Fruit fly (Drosophila melanogaster) whole organism, embryonic: Measurements from ENCODE around the gene CG18213.

Experiments used
- Aef1 ChIP-seq: fragments of 200-800 bp; sonication (Bioruptor generic); IDR thresholded peaks from 3 replicates; pipeline ENCODE4 v1.3.6; 2022; ENCODE audit warnings: missing biosample characterization, missing genetic modification characterization
- B-H2 ChIP-seq: fragments of 200-800 bp; sonication (Bioruptor generic); optimal IDR thresholded peaks from 2 replicates; lab custom pipeline; 2018; ENCODE audit warnings: missing biosample characterization, mild to moderate bottlenecking, missing genetic modification characterization
- CG1024 ChIP-seq: fragments of 200-800 bp; sonication (Bioruptor generic); IDR thresholded peaks from 2 replicates; pipeline ENCODE4 v1.3.6; 2022; ENCODE audit warnings: missing biosample characterization, missing genetic modification characterization
- CG11247 ChIP-seq: fragments of 200-800 bp; sonication (Bioruptor generic); IDR thresholded peaks from 2 replicates; pipeline ENCODE4 v1.3.6; 2022; ENCODE audit warnings: missing biosample characterization, missing genetic modification characterization
- CG11398 ChIP-seq: fragments of 200-800 bp; sonication (Bioruptor generic); optimal IDR thresholded peaks from 2 replicates; lab custom pipeline; 2016; ENCODE audit warnings: missing biosample characterization, missing genetic modification characterization
- CG12155 ChIP-seq: fragments of 200-800 bp; sonication (Bioruptor generic); optimal IDR thresholded peaks from 3 replicates; lab custom pipeline; 2016; ENCODE audit warnings: missing biosample characterization, missing genetic modification characterization
- CG14050 ChIP-seq: fragments of 200-800 bp; sonication (Bioruptor generic); IDR thresholded peaks from 3 replicates; pipeline ENCODE4 v1.3.6; 2022; ENCODE audit warnings: missing biosample characterization, missing genetic modification characterization
- CG14441 ChIP-seq: fragments of 200-800 bp; sonication (Bioruptor generic); IDR thresholded peaks from 2 replicates; pipeline ENCODE4 v1.3.6; 2022; ENCODE audit warnings: missing biosample characterization, missing genetic modification characterization
- CG15011 ChIP-seq: fragments of 200-800 bp; sonication (Bioruptor generic); optimal IDR thresholded peaks from 3 replicates; lab custom pipeline; 2018; ENCODE audit warnings: missing biosample characterization, mild to moderate bottlenecking, missing genetic modification characterization
- CG1529 ChIP-seq: fragments of 200-800 bp; sonication (Bioruptor generic); optimal IDR thresholded peaks from 3 replicates; lab custom pipeline; 2018; ENCODE audit warnings: missing biosample characterization, missing genetic modification characterization
- CG15696 ChIP-seq: fragments of 200-800 bp; sonication (Bioruptor generic); optimal IDR thresholded peaks from 2 replicates; lab custom pipeline; 2019; ENCODE audit warnings: missing biosample characterization, mild to moderate bottlenecking, missing genetic modification characterization, moderate library complexity
- CG1603 ChIP-seq: fragments of 200-800 bp; sonication (Bioruptor generic); optimal IDR thresholded peaks from 2 replicates; lab custom pipeline; 2019; ENCODE audit warnings: missing biosample characterization, mild to moderate bottlenecking, missing genetic modification characterization, moderate library complexity
- CG16815 ChIP-seq: fragments of 200-800 bp; sonication (Bioruptor generic); optimal IDR thresholded peaks from 3 replicates; lab custom pipeline; 2017; ENCODE audit warnings: missing biosample characterization, mild to moderate bottlenecking, missing genetic modification characterization
- CG2199 ChIP-seq: fragments of 200-800 bp; sonication (Bioruptor generic); IDR thresholded peaks from 3 replicates; pipeline ENCODE4 v1.3.6; 2022; ENCODE audit warnings: missing biosample characterization, missing genetic modification characterization
- CG31441 ChIP-seq: fragments of 200-800 bp; sonication (Bioruptor generic); IDR thresholded peaks from 2 replicates; pipeline ENCODE4 v1.3.6; 2022; ENCODE audit warnings: missing biosample characterization, missing genetic modification characterization
- CG3163 ChIP-seq: fragments of 200-800 bp; sonication (Bioruptor generic); optimal IDR thresholded peaks from 3 replicates; lab custom pipeline; 2016; ENCODE audit warnings: missing biosample characterization, missing genetic modification characterization
- CG32772 ChIP-seq: fragments of 200-800 bp; sonication (Bioruptor generic); IDR thresholded peaks from 2 replicates; pipeline ENCODE4 v1.3.6; 2022; ENCODE audit warnings: missing biosample characterization, missing genetic modification characterization
- CG33557 ChIP-seq: fragments of 200-800 bp; sonication (Bioruptor generic); optimal IDR thresholded peaks from 2 replicates; lab custom pipeline; 2019; ENCODE audit warnings: missing biosample characterization, mild to moderate bottlenecking, missing genetic modification characterization, moderate library complexity
- CG4424 ChIP-seq: fragments of 200-800 bp; sonication (Bioruptor generic); optimal IDR thresholded peaks from 3 replicates; lab custom pipeline; 2016; ENCODE audit warnings: missing biosample characterization, missing genetic modification characterization
- CG6683 ChIP-seq: fragments of 200-800 bp; sonication (Bioruptor generic); optimal IDR thresholded peaks from 2 replicates; lab custom pipeline; 2017; ENCODE audit warnings: missing biosample characterization, mild to moderate bottlenecking, missing genetic modification characterization, missing genetic modification reagents
- CG7357 ChIP-seq: fragments of 200-800 bp; sonication (Bioruptor generic); IDR thresholded peaks from 3 replicates; pipeline ENCODE4 v1.3.6; 2022; ENCODE audit warnings: missing biosample characterization, missing genetic modification characterization
- CG8290 ChIP-seq, 3 experiments: fragments of 200-800 bp; sonication (Bioruptor generic); optimal IDR thresholded peaks; 2 replicates each; lab custom pipeline; 2016 to 2019; ENCODE audit warnings: missing biosample characterization in 3 of 3, missing genetic modification characterization in 3 of 3, mild to moderate bottlenecking in 2 of 3, moderate library complexity in 1 of 3
- CG8359 ChIP-seq: fragments of 200-800 bp; sonication (Bioruptor generic); optimal IDR thresholded peaks from 2 replicates; lab custom pipeline; 2017; ENCODE audit warnings: missing biosample characterization, mild to moderate bottlenecking, missing genetic modification characterization, borderline replicate concordance
- CG9876 ChIP-seq: fragments of 200-800 bp; sonication (Bioruptor generic); optimal IDR thresholded peaks from 2 replicates; lab custom pipeline; 2016; ENCODE audit warnings: missing biosample characterization, missing genetic modification characterization
- D19A ChIP-seq: fragments of 200-800 bp; optimal IDR thresholded peaks from 3 replicates; lab custom pipeline; 2019; ENCODE audit warnings: missing biosample characterization, mild to moderate bottlenecking, missing genetic modification characterization, moderate library complexity
- Deaf1 ChIP-seq: fragments of 200-800 bp; optimal IDR thresholded peaks from 3 replicates; lab custom pipeline; 2019; ENCODE audit warnings: missing biosample characterization, mild to moderate bottlenecking, missing genetic modification characterization, moderate library complexity
- Fer3 ChIP-seq: fragments of 200-800 bp; sonication (Bioruptor generic); optimal IDR thresholded peaks from 2 replicates; lab custom pipeline; 2018; ENCODE audit warnings: missing biosample characterization, mild to moderate bottlenecking, missing genetic modification characterization, moderate library complexity
- NK7.1 ChIP-seq: fragments of 200-800 bp; sonication (Bioruptor generic); optimal IDR thresholded peaks from 3 replicates; lab custom pipeline; 2016; ENCODE audit warnings: missing biosample characterization, missing genetic modification characterization
- Oli ChIP-seq: fragments of 200-800 bp; sonication (Bioruptor generic); optimal IDR thresholded peaks from 2 replicates; lab custom pipeline; 2018; ENCODE audit warnings: missing biosample characterization, mild to moderate bottlenecking, missing genetic modification characterization, moderate library complexity
- Rx ChIP-seq: fragments of 200-800 bp; sonication (Bioruptor generic); IDR thresholded peaks from 2 replicates; pipeline ENCODE4 v1.3.6; 2022; ENCODE audit warnings: missing biosample characterization, missing genetic modification characterization
- Ssrp ChIP-seq: fragments of 200-800 bp; sonication (Bioruptor generic); optimal IDR thresholded peaks from 2 replicates; lab custom pipeline; 2018; ENCODE audit warnings: missing biosample characterization, mild to moderate bottlenecking, missing genetic modification characterization, moderate library complexity
- Xrp1 ChIP-seq: fragments of 200-800 bp; sonication (Bioruptor generic); IDR thresholded peaks from 2 replicates; pipeline ENCODE4 v1.3.6; 2022; ENCODE audit warnings: missing biosample characterization, missing genetic modification characterization
- bowl ChIP-seq: fragments of 200-800 bp; sonication (Bioruptor generic); IDR thresholded peaks from 2 replicates; pipeline ENCODE4 v1.3.6; 2022; ENCODE audit warnings: missing biosample characterization, missing genetic modification characterization
- dati ChIP-seq: fragments of 200-800 bp; sonication (Bioruptor generic); IDR thresholded peaks from 2 replicates; pipeline ENCODE4 v1.3.6; 2022; ENCODE audit warnings: missing biosample characterization, missing genetic modification characterization
- dmrt11E ChIP-seq: fragments of 200-800 bp; sonication (Bioruptor generic); optimal IDR thresholded peaks from 3 replicates; lab custom pipeline; 2018; ENCODE audit warnings: missing biosample characterization, mild to moderate bottlenecking, missing genetic modification characterization, moderate library complexity
- gem ChIP-seq: fragments of 200-800 bp; sonication (Bioruptor generic); optimal IDR thresholded peaks from 2 replicates; lab custom pipeline; 2019; ENCODE audit warnings: missing biosample characterization, mild to moderate bottlenecking, missing genetic modification characterization, moderate library complexity
- grn ChIP-seq: fragments of 200-800 bp; sonication (Bioruptor generic); optimal IDR thresholded peaks from 3 replicates; lab custom pipeline; 2017; ENCODE audit warnings: missing biosample characterization, missing genetic modification characterization
- hb ChIP-seq: fragments of 200-800 bp; sonication (Bioruptor generic); IDR thresholded peaks from 3 replicates; pipeline ENCODE4 v1.3.6; 2022; ENCODE audit warnings: missing biosample characterization, missing genetic modification characterization; ENCODE audit not compliant: partially characterized antibody
- knrl ChIP-seq: fragments of 200-800 bp; sonication (Bioruptor generic); IDR thresholded peaks from 3 replicates; pipeline ENCODE4 v1.3.6; 2022; ENCODE audit warnings: missing biosample characterization, missing genetic modification characterization; ENCODE audit not compliant: partially characterized antibody
- oc ChIP-seq: fragments of 200-800 bp; sonication (Bioruptor generic); optimal IDR thresholded peaks from 2 replicates; lab custom pipeline; 2018; ENCODE audit warnings: missing biosample characterization, mild to moderate bottlenecking, missing genetic modification characterization, moderate library complexity
- pan ChIP-seq, 4 experiments: fragments of >200 bp in 3 of 4; fragments of 200-800 bp in 1 of 4; sonication (Bioruptor generic) in 1 of 4; optimal IDR thresholded peaks in 3 of 4; IDR thresholded peaks in 1 of 4; 2 replicates each; pipeline versions ENCODE4 v1.3.6 to Lab custom; 2017 to 2022; ENCODE audit warnings: missing biosample characterization in 2 of 4, missing genetic modification characterization in 2 of 4, mixed read lengths in 1 of 4
- prd ChIP-seq, 3 experiments: fragments of >200 bp in 2 of 3; fragments of 200-800 bp in 1 of 3; sonication (Bioruptor generic) in 1 of 3; optimal IDR thresholded peaks in 2 of 3; IDR thresholded peaks in 1 of 3; 2 replicates in 2 of 3; 3 replicates in 1 of 3; pipeline versions ENCODE4 v1.3.6 to Lab custom; 2017 to 2022; ENCODE audit warnings: missing biosample characterization in 1 of 3, missing genetic modification characterization in 1 of 3
- sc ChIP-seq, 3 experiments: fragments of >200 bp in 2 of 3; fragments of 200-800 bp in 1 of 3; sonication (Bioruptor generic) in 1 of 3; optimal IDR thresholded peaks; 2 replicates in 2 of 3; 3 replicates in 1 of 3; lab custom pipeline; 2017; ENCODE audit warnings: mild to moderate bottlenecking in 1 of 3, missing biosample characterization in 1 of 3, missing genetic modification characterization in 1 of 3, missing genetic modification reagents in 1 of 3
- sisA ChIP-seq: fragments of 200-800 bp; sonication (Bioruptor generic); IDR thresholded peaks from 2 replicates; pipeline ENCODE4 v1.3.6; 2022; ENCODE audit warnings: missing biosample characterization, missing genetic modification characterization
- slbo ChIP-seq: fragments of 200-800 bp; sonication (Bioruptor generic); IDR thresholded peaks from 2 replicates; pipeline ENCODE4 v1.3.6; 2022; ENCODE audit warnings: missing biosample characterization, missing genetic modification characterization
- sr ChIP-seq: fragments of 200-800 bp; sonication (Bioruptor generic); IDR thresholded peaks from 3 replicates; pipeline ENCODE4 v1.3.6; 2022; ENCODE audit warnings: missing biosample characterization, missing genetic modification characterization
- ssp ChIP-seq: fragments of 200-800 bp; sonication (Bioruptor generic); IDR thresholded peaks from 2 replicates; pipeline ENCODE4 v1.3.6; 2022; ENCODE audit warnings: missing biosample characterization, missing genetic modification characterization
- stwl ChIP-seq: fragments of 200-800 bp; sonication (Bioruptor generic); optimal IDR thresholded peaks from 3 replicates; lab custom pipeline; 2018; ENCODE audit warnings: missing biosample characterization, mild to moderate bottlenecking, missing genetic modification characterization, moderate library complexity
- tin ChIP-seq: fragments of 200-800 bp; sonication (Bioruptor generic); optimal IDR thresholded peaks from 3 replicates; lab custom pipeline; 2016; ENCODE audit warnings: missing biosample characterization, missing genetic modification characterization

CG18213 gene

DNA sequence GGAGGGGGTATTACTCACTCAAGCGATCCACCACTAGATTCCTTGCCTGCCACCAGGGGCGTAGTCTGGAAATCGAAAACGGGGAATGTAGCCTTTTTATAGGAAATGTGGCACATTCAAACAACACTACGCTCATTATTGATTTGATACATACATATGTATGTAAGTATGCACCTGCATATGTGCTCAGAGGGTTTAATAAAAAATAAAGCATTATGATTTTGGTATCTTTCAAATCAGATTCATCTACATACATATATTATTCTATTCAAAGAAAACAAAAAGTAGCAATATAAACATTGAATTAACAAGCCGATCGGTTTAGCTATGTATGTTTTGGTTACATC lies 16.9 kb upstream of the CG18213 start:
- TF ChIP-seq Oli (tag; lab: Kevin White, UChicago) (peak; percentile 5), Rx (GFP tag; lab: Robert Waterston, UW) (no peak), CG1529 (GFP tag; lab: Kevin White, UChicago) (no peak), CG1603 (peak; percentile 42), oc (tag; lab: Kevin White, UChicago) (no peak), CG31441 (GFP tag; lab: Robert Waterston, UW) (peak; percentile 43; the same call in 1 of the 2 replicates), pan (optimal IDR thresholded peaks at IDR 0.05; lab: Kevin White, UChicago) (no peak), pan (GFP tag; optimal IDR thresholded peaks at IDR 0.05 in 1 of 2, IDR thresholded peaks at IDR 0.05 in 1 of 2) (no peak), CG8359 (no peak), NK7.1 (GFP tag; lab: Kevin White, UChicago) (no peak), sc (optimal IDR thresholded peaks at IDR 0.05; lab: Kevin White, UChicago) (no peak), sc (GFP tag; optimal IDR thresholded peaks at IDR 0.05; lab: Kevin White, UChicago) (no peak), hb (GFP tag; lab: Robert Waterston, UW) (no peak), CG12155 (GFP tag; lab: Kevin White, UChicago) (no peak), CG15011 (GFP tag; lab: Kevin White, UChicago) (no peak), CG6683 (GFP tag; lab: Kevin White, UChicago) (no peak), dati (GFP tag; lab: Robert Waterston, UW) (no peak), D19A (tag; lab: Kevin White, UChicago) (peak; percentile 36), Fer3 (peak; percentile 4), knrl (GFP tag; lab: Robert Waterston, UW) (no peak), CG14441 (no peak; the same call in 1 of the 2 replicates), bowl (0 out of 2 replicates have a peak, but pooled peaks have one; percentile 4), ssp (GFP tag; lab: Robert Waterston, UW) (no peak), CG11247 (GFP tag; lab: Robert Waterston, UW) (no peak), stwl (no peak), CG3163 (GFP tag; lab: Kevin White, UChicago) (no peak), prd (optimal IDR thresholded peaks at IDR 0.05; lab: Kevin White, UChicago) (no peak), prd (GFP tag; IDR thresholded peaks at IDR 0.05; lab: Robert Waterston, UW) (peak; percentile 42; the same call in 1 of the 3 replicates), CG4424 (GFP tag; lab: Kevin White, UChicago) (peak; percentile 7), CG32772 (GFP tag; lab: Robert Waterston, UW) (0 out of 2 replicates have a peak, but pooled peaks have one; percentile 7), CG16815 (GFP tag; lab: Kevin White, UChicago) (no peak), sisA (GFP tag; lab: Robert Waterston, UW) (0 out of 2 replicates have a peak, but pooled peaks have one; percentile 18), gem (tag; lab: Kevin White, UChicago) (peak; percentile 61), Xrp1 (GFP tag; lab: Robert Waterston, UW) (peak; percentile 38; the same call in 1 of the 2 replicates), tin (peak; percentile 30), grn (GFP tag; lab: Kevin White, UChicago) (no peak), dmrt11E (peak; percentile 10), CG8290 (GFP tag; optimal IDR thresholded peaks at IDR 0.05; lab: Kevin White, UChicago) (no peak), CG8290 (tag; optimal IDR thresholded peaks at IDR 0.05; lab: Kevin White, UChicago) (no peak), Deaf1 (no peak), CG1024 (no peak), CG15696 (tag; lab: Kevin White, UChicago) (peak; percentile 17), B-H2 (GFP tag; lab: Kevin White, UChicago) (no peak), Ssrp (no peak), slbo (no peak), CG33557 (no peak), CG7357 (GFP tag; lab: Robert Waterston, UW) (0 out of 3 replicates have a peak, but pooled peaks have one; percentile 27), sr (GFP tag; lab: Robert Waterston, UW) (no peak), CG9876 (GFP tag; lab: Kevin White, UChicago) (no peak), CG2199 (GFP tag; lab: Robert Waterston, UW) (no peak), Aef1 (GFP tag; lab: Robert Waterston, UW) (no peak; the same call in 2 of the 3 replicates), CG14050 (GFP tag; lab: Robert Waterston, UW) (no peak), CG11398 (no peak)
